Worm (Caenorhabditis elegans): ENCODE measurements around the gene hlh-27.

The hlh-27 gene

ce11 chrII:5500470-5500869 is 39.5 kb downstream of the hlh-27 start, which contains the start of gene fzy-1:
TSS of gene fzy-1 (plus strand) at chrII:5500770.
- TF ChIP-seq unc-39 (tag; optimal IDR thresholded peaks at IDR 0.05), result no peak
- no peak for TF ChIP-seq fkh-10 (GFP tag; optimal IDR thresholded peaks at IDR 0.05)
- no peak for TF ChIP-seq fos-1 (tag; optimal IDR thresholded peaks at IDR 0.05)
- no peak for TF ChIP-seq mdl-1 (tag; optimal IDR thresholded peaks at IDR 0.05)
- no peak for TF ChIP-seq nhr-28 (tag; optimal IDR thresholded peaks at IDR 0.05)
- TF ChIP-seq ZK546.5 (tag; optimal IDR thresholded peaks at IDR 0.05), result no peak
- TF ChIP-seq nhr-11 (tag; optimal IDR thresholded peaks at IDR 0.05), result no peak
- no peak for TF ChIP-seq skn-1 (tag; optimal IDR thresholded peaks at IDR 0.05)
- no peak for TF ChIP-seq lin-39 (tag; optimal IDR thresholded peaks at IDR 0.05)
- no peak for TF ChIP-seq ama-1 (optimal IDR thresholded peaks at IDR 0.05)
- TF ChIP-seq nhr-237 (tag; optimal IDR thresholded peaks at IDR 0.05), result no peak
- TF ChIP-seq nhr-12 (tag; optimal IDR thresholded peaks at IDR 0.05), result no peak

ce11 chrII:5498156-5498739 is 41.8 kb downstream of the hlh-27 start, which contains the start of the genes suex-1 and F12A10.9:
TSS of gene suex-1 (minus strand) at chrII:5498256.
TSS of gene F12A10.9 (plus strand) at chrII:5498689.
- no peak for TF ChIP-seq jun-1 (tag; optimal IDR thresholded peaks at IDR 0.05)
- TF ChIP-seq nhr-28 (tag; optimal IDR thresholded peaks at IDR 0.05), result no peak
- TF ChIP-seq mdl-1 (tag; optimal IDR thresholded peaks at IDR 0.05), result no peak
- TF ChIP-seq lin-15B (tag; optimal IDR thresholded peaks at IDR 0.05), result no peak
- TF ChIP-seq nhr-25 (tag; optimal IDR thresholded peaks at IDR 0.05), result no peak
- TF ChIP-seq nhr-77 (tag; optimal IDR thresholded peaks at IDR 0.05), result no peak
- TF ChIP-seq nhr-76 (tag; optimal IDR thresholded peaks at IDR 0.05), result no peak
- no peak for TF ChIP-seq nhr-43 (tag; optimal IDR thresholded peaks at IDR 0.05; ENCODE audit: poor library complexity, severe bottlenecking)
- TF ChIP-seq eor-1 (tag; optimal IDR thresholded peaks at IDR 0.05), result no peak
- no peak for TF ChIP-seq elt-1 (tag; optimal IDR thresholded peaks at IDR 0.05)
- TF ChIP-seq nhr-237 (tag; optimal IDR thresholded peaks at IDR 0.05), result no peak
- no peak for TF ChIP-seq unc-39 (tag; optimal IDR thresholded peaks at IDR 0.05)
- TF ChIP-seq ceh-16 (tag; optimal IDR thresholded peaks at IDR 0.05), result no peak
- no peak for TF ChIP-seq ztf-4 (tag; optimal IDR thresholded peaks at IDR 0.05)
- TF ChIP-seq nhr-12 (tag; optimal IDR thresholded peaks at IDR 0.05), result no peak
- no peak for TF ChIP-seq ceh-82 (tag; optimal IDR thresholded peaks at IDR 0.05)
- no peak for TF ChIP-seq elt-2 (tag; optimal IDR thresholded peaks at IDR 0.05)
- no peak for TF ChIP-seq fos-1 (tag; optimal IDR thresholded peaks at IDR 0.05)

- no peak for TF ChIP-seq eor-1 (tag; optimal IDR thresholded peaks at IDR 0.05)
- TF ChIP-seq aly-2 (tag; optimal IDR thresholded peaks at IDR 0.05), result no peak
- TF ChIP-seq nhr-25 (tag; optimal IDR thresholded peaks at IDR 0.05), result no peak
- no peak for TF ChIP-seq nfya-1 (tag; optimal IDR thresholded peaks at IDR 0.05; ENCODE audit: insufficient read depth)
- no peak for TF ChIP-seq nhr-11 (tag; optimal IDR thresholded peaks at IDR 0.05)
- no peak for TF ChIP-seq nhr-67 (tag; optimal IDR thresholded peaks at IDR 0.05)
- TF ChIP-seq hmg-11 (tag; optimal IDR thresholded peaks at IDR 0.05), result no peak
These were observed 42.5 kb downstream of the hlh-27 start for ce11 chrII:5497541-5497940.

DNA sequence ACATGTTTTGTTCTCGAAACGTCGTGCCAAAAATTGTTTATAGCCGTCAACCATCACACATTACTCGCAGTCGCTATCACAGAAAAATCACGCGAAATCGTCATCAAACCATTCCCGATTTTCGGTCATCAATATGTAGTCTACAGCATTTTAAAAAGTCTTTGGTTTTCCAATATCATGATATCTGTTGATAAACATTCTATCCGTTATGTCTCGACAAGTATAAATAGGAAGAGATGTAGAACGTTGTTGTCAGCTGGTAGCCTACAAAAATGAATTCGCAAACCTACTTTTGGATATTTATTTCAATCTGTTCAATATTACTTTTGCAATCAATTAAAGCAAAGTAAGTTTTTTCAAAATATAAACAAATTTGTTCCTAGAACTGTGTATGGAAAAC is 43.6 kb downstream of the hlh-27 start, which contains the start of gene F12A10.1:
TSS of gene F12A10.1 (plus strand) at position 166 of the 400 bp plus-strand sequence.
- TF ChIP-seq tbx-2 (tag; optimal IDR thresholded peaks at IDR 0.05) (no peak), ceh-9 (tag; optimal IDR thresholded peaks at IDR 0.05) (no peak), eor-1 (tag; optimal IDR thresholded peaks at IDR 0.05) (no peak), jun-1 (tag; optimal IDR thresholded peaks at IDR 0.05) (no peak), hmg-11 (tag; optimal IDR thresholded peaks at IDR 0.05) (no peak), nfya-1 (tag; optimal IDR thresholded peaks at IDR 0.05; ENCODE audit: insufficient read depth) (no peak), nhr-28 (tag; optimal IDR thresholded peaks at IDR 0.05) (no peak), nhr-237 (tag; optimal IDR thresholded peaks at IDR 0.05) (no peak), pqm-1 (tag; optimal IDR thresholded peaks at IDR 0.05) (no peak), zag-1 (tag; optimal IDR thresholded peaks at IDR 0.05) (no peak), nhr-67 (tag; optimal IDR thresholded peaks at IDR 0.05) (no peak), nhr-11 (tag; optimal IDR thresholded peaks at IDR 0.05) (no peak), mml-1 (tag; optimal IDR thresholded peaks at IDR 0.05) (no peak), nhr-23 (tag; optimal IDR thresholded peaks at IDR 0.05) (no peak), fkh-2 (tag; optimal IDR thresholded peaks at IDR 0.05) (no peak), fos-1 (tag; optimal IDR thresholded peaks at IDR 0.05) (no peak), unc-62 (GFP tag; optimal IDR thresholded peaks at IDR 0.05) (no peak), skn-1 (tag; optimal IDR thresholded peaks at IDR 0.05) (no peak), pha-4 (tag; optimal IDR thresholded peaks at IDR 0.05) (no peak), nhr-25 (tag; optimal IDR thresholded peaks at IDR 0.05) (no peak)

Data from whole organism, L3 larva.